Fruit fly (Drosophila melanogaster): ENCODE data around the gene Top2.
A peak's percentile ranks its signal among the peaks of the same experiment; 100 is the strongest.

The Top2 gene

DNA sequence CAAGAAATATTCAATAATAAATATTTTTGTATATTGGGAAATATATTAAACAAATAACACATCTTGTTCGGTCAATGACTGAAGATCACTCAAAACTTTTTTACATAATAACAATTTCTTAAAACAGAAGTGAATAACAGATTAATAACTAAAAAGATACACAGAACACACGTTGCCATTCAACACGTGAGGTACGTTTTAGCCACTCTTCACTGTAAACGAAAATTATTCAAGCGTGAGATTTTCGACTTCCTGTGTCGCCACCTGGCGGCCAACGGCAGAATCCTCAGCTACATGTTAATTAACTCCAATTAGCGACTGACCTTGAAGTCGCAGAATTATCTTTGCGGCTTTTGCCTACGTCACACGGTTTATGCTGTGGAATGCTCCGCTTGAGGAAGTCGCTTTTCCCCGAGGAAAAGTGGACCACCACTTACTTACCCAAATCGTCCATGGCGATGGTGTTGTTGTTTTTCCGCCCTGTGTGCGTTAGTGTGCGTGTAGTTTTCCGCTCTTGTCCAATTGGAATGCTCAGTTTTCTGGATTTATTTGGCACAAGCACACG is 27.4 kb downstream of the Top2 start (continued):
- TF ChIP-seq Neu2 (GFP tag; optimal IDR thresholded peaks at IDR 0.05; ENCODE audit: borderline replicate concordance), result no peak
- TF ChIP-seq ems (GFP tag; optimal IDR thresholded peaks at IDR 0.05), result no peak
- TF ChIP-seq knrl (GFP tag; IDR thresholded peaks at IDR 0.05; ENCODE audit: partially characterized antibody), result no peak
- peak; percentile 34 for TF ChIP-seq CG4282 (GFP tag; optimal IDR thresholded peaks at IDR 0.05)
- TF ChIP-seq zen2 (GFP tag; IDR thresholded peaks at IDR 0.05; ENCODE audit: partially characterized antibody), result no peak
- TF ChIP-seq fd96Cb (tag; optimal IDR thresholded peaks at IDR 0.05), result peak; percentile 61
- TF ChIP-seq slou (GFP tag; optimal IDR thresholded peaks at IDR 0.05), result peak; percentile 44
- peak; percentile 68 for TF ChIP-seq grn (GFP tag; optimal IDR thresholded peaks at IDR 0.05)
- peak; percentile 65 for TF ChIP-seq CG18619 (GFP tag; optimal IDR thresholded peaks at IDR 0.05)
- no peak for TF ChIP-seq Hr39 (optimal IDR thresholded peaks at IDR 0.05)
- peak; percentile 62; the same call in 2 of the 3 replicates for TF ChIP-seq CG14050 (GFP tag; IDR thresholded peaks at IDR 0.05)
- peak; percentile 82; the same call in 1 of the 3 replicates for TF ChIP-seq CG2199 (GFP tag; IDR thresholded peaks at IDR 0.05)
- TF ChIP-seq al (GFP tag; IDR thresholded peaks at IDR 0.05), result peak; percentile 47
- peak; percentile 70 for TF ChIP-seq bcd (GFP tag; optimal IDR thresholded peaks at IDR 0.05)
- peak; percentile 19; the same call in 1 of the 3 replicates for TF ChIP-seq CG6791 (GFP tag; IDR thresholded peaks at IDR 0.05; ENCODE audit: partially characterized antibody)
- peak; percentile 43 for TF ChIP-seq CG3847 (GFP tag; IDR thresholded peaks at IDR 0.05)
- peak; percentile 71 for TF ChIP-seq CG6254 (GFP tag; optimal IDR thresholded peaks at IDR 0.05)
- TF ChIP-seq NC2β (GFP tag; optimal IDR thresholded peaks at IDR 0.05), result no peak
- TF ChIP-seq tin (GFP tag; optimal IDR thresholded peaks at IDR 0.05), result peak; percentile 54
- 0 out of 3 replicates have a peak, but pooled peaks have one; percentile 32 for TF ChIP-seq Mrtf (GFP tag; IDR thresholded peaks at IDR 0.05)
- TF ChIP-seq p53 (GFP tag; optimal IDR thresholded peaks at IDR 0.05), result no peak
- TF ChIP-seq repo (GFP tag; optimal IDR thresholded peaks at IDR 0.05), result peak; percentile 47
- TF ChIP-seq Atf6 (GFP tag; IDR thresholded peaks at IDR 0.05), result peak; percentile 77
- peak; percentile 91 for TF ChIP-seq nerfin-1 (tag; optimal IDR thresholded peaks at IDR 0.05)
- TF ChIP-seq aop (GFP tag; IDR thresholded peaks at IDR 0.05), result 0 out of 2 replicates have a peak, but pooled peaks have one; percentile 35
- TF ChIP-seq her (GFP tag; optimal IDR thresholded peaks at IDR 0.05), result peak; percentile 22
- TF ChIP-seq Doc2 (GFP tag; IDR thresholded peaks at IDR 0.05), result no peak
- peak; percentile 20; the same call in 1 of the 2 replicates for TF ChIP-seq CG8765 (GFP tag; IDR thresholded peaks at IDR 0.05)
- TF ChIP-seq Hr51 (GFP tag; optimal IDR thresholded peaks at IDR 0.05), result peak; percentile 16 to 82
- TF ChIP-seq gro (GFP tag; optimal IDR thresholded peaks at IDR 0.05), result peak; percentile 27
- TF ChIP-seq CG8944 (GFP tag; optimal IDR thresholded peaks at IDR 0.05), result no peak
- TF ChIP-seq Bteb2 (GFP tag; optimal IDR thresholded peaks at IDR 0.05), result peak; percentile 16
- peak; percentile 25 for TF ChIP-seq Atf3 (GFP tag; optimal IDR thresholded peaks at IDR 0.05)
- TF ChIP-seq nau (GFP tag; optimal IDR thresholded peaks at IDR 0.05), result peak; percentile 55
- no peak for TF ChIP-seq CG1792 (GFP tag; optimal IDR thresholded peaks at IDR 0.05)
- peak; percentile 52 for TF ChIP-seq CG1529 (GFP tag; optimal IDR thresholded peaks at IDR 0.05)
- TF ChIP-seq Gug (GFP tag; IDR thresholded peaks at IDR 0.05), result peak; percentile 76
- TF ChIP-seq dpn (GFP tag; optimal IDR thresholded peaks at IDR 0.05), result peak; percentile 58 to 64
- TF ChIP-seq ato (GFP tag; IDR thresholded peaks at IDR 0.05; ENCODE audit: partially characterized antibody), result no peak
- peak; percentile 74 for TF ChIP-seq CG12391 (tag; optimal IDR thresholded peaks at IDR 0.05)
- peak; percentile 76 for TF ChIP-seq CoRest (tag; optimal IDR thresholded peaks at IDR 0.05)
- TF ChIP-seq fd102C (GFP tag; optimal IDR thresholded peaks at IDR 0.05), result no peak
- peak; percentile 30 for TF ChIP-seq CG3407 (GFP tag; optimal IDR thresholded peaks at IDR 0.05)
- TF ChIP-seq exex (tag; optimal IDR thresholded peaks at IDR 0.05), result peak; percentile 68
- TF ChIP-seq phol (tag; optimal IDR thresholded peaks at IDR 0.05), result peak; percentile 75
- no peak for TF ChIP-seq sr (GFP tag; IDR thresholded peaks at IDR 0.05)
- peak; percentile 38 for TF ChIP-seq fu2 (GFP tag; optimal IDR thresholded peaks at IDR 0.05)
- TF ChIP-seq ATbp (GFP tag; optimal IDR thresholded peaks at IDR 0.05), result peak; percentile 60
- TF ChIP-seq CG3281 (GFP tag; optimal IDR thresholded peaks at IDR 0.05), result peak; percentile 80
- peak; percentile 57 to 61 for TF ChIP-seq Pdp1 (GFP tag; optimal IDR thresholded peaks at IDR 0.05)

All from whole organism, embryonic.